Worm (Caenorhabditis elegans) whole organism, young adult: ENCODE results near the gene Y39A1A.16.
A peak's percentile ranks its signal among the peaks of the same experiment; 100 is the strongest.

Source experiments
- F23B12.7 ChIP-seq: sonication (generic microtip); optimal IDR thresholded peaks from 2 replicates; lab custom pipeline; 2017; ENCODE audit warnings: missing genetic modification characterization, mild to moderate bottlenecking, missing compliant biosample characterization, antibody characterized with exemption, moderate library complexity; ENCODE audit not compliant: insufficient read depth
- F33H1.4 ChIP-seq: fragments of 200-800 bp; sonication (Bioruptor generic); IDR thresholded peaks from 2 replicates; pipeline ENCODE4 v1.3.6; 2022; ENCODE audit warnings: missing genetic modification reagents, missing genetic modification characterization, missing compliant biosample characterization
- F37B4.10 ChIP-seq: fragments of 200-800 bp; sonication (Bioruptor generic); IDR thresholded peaks from 2 replicates; pipeline ENCODE4 v1.3.6; 2022; ENCODE audit warnings: missing genetic modification characterization, missing compliant biosample characterization
- F39B2.1 ChIP-seq: fragments of 200-800 bp; sonication (Bioruptor generic); IDR thresholded peaks from 2 replicates; pipeline ENCODE4 v1.3.6; 2022; ENCODE audit warnings: missing genetic modification reagents, missing genetic modification characterization, missing compliant biosample characterization
- F49E8.2 ChIP-seq: sonication (generic microtip); optimal IDR thresholded peaks from 3 replicates; lab custom pipeline; 2017; ENCODE audit warnings: missing genetic modification characterization, mild to moderate bottlenecking, missing compliant biosample characterization, antibody characterized with exemption, moderate library complexity; ENCODE audit not compliant: insufficient read depth
- F52B5.7 ChIP-seq: sonication (generic microtip); optimal IDR thresholded peaks from 2 replicates; lab custom pipeline; 2016; ENCODE audit warnings: mild to moderate bottlenecking, missing genetic modification characterization, missing compliant biosample characterization
- K12H6.12 ChIP-seq: fragments of 200-800 bp; sonication (Bioruptor generic); optimal IDR thresholded peaks from 2 replicates; lab custom pipeline; 2018; ENCODE audit warnings: mild to moderate bottlenecking, missing genetic modification characterization, missing compliant biosample characterization
- T26A5.8 ChIP-seq: sonication (generic microtip); optimal IDR thresholded peaks from 2 replicates; lab custom pipeline; 2016; ENCODE audit warnings: missing genetic modification characterization, missing compliant biosample characterization
- Y95B8A.8 ChIP-seq: fragments of 200-800 bp; sonication (Bioruptor generic); IDR thresholded peaks from 2 replicates; pipeline ENCODE4 v1.3.6; 2022; ENCODE audit warnings: missing genetic modification reagents, missing genetic modification characterization, missing compliant biosample characterization
- ZK185.1 ChIP-seq: sonication (generic microtip); optimal IDR thresholded peaks from 2 replicates; lab custom pipeline; 2016; ENCODE audit warnings: mild to moderate bottlenecking, missing genetic modification characterization, missing compliant biosample characterization; ENCODE audit not compliant: poor library complexity, severe bottlenecking
- ama-1 ChIP-seq, 3 experiments: fragments of 150-350 bp in 1 of 3; sonication (generic microtip) in 2 of 3; optimal IDR thresholded peaks; 2 replicates each; lab custom pipeline; 2014 to 2018; ENCODE audit warnings: missing biosample characterization in 2 of 3, missing genetic modification characterization in 2 of 3, missing genetic modification reagents in 2 of 3
- atf-7 ChIP-seq: sonication (generic microtip); optimal IDR thresholded peaks from 2 replicates; lab custom pipeline; 2017; ENCODE audit warnings: mild to moderate bottlenecking, missing genetic modification characterization, missing compliant biosample characterization
- athp-1 ChIP-seq: sonication (generic microtip); optimal IDR thresholded peaks from 2 replicates; lab custom pipeline; 2017; ENCODE audit warnings: mild to moderate bottlenecking, missing genetic modification characterization, missing compliant biosample characterization
- attf-6 ChIP-seq: fragments of 200-800 bp; sonication (Bioruptor generic); IDR thresholded peaks from 2 replicates; pipeline ENCODE4 v1.3.6; 2022; ENCODE audit warnings: missing genetic modification reagents, missing genetic modification characterization, missing compliant biosample characterization
- ccch-3 ChIP-seq: fragments of 200-800 bp; sonication (Bioruptor generic); optimal IDR thresholded peaks from 2 replicates; lab custom pipeline; 2018; ENCODE audit warnings: mild to moderate bottlenecking, missing genetic modification characterization, missing compliant biosample characterization
- cebp-1 ChIP-seq, 2 experiments: fragments of 200-800 bp in 1 of 2; sonication (Bioruptor generic) in 1 of 2; sonication (generic microtip) in 1 of 2; IDR thresholded peaks in 1 of 2; optimal IDR thresholded peaks in 1 of 2; 2 replicates each; pipeline versions ENCODE4 v1.3.6 to Lab custom; 2017 to 2022; ENCODE audit warnings: missing compliant biosample characterization in 2 of 2, missing genetic modification characterization in 2 of 2, mild to moderate bottlenecking in 1 of 2, missing genetic modification reagents in 1 of 2, moderate library complexity in 1 of 2
- ceh-100 ChIP-seq: fragments of 200-800 bp; sonication (Bioruptor generic); IDR thresholded peaks from 2 replicates; pipeline ENCODE4 v1.3.6; 2022; ENCODE audit warnings: missing genetic modification reagents, missing genetic modification characterization, missing compliant biosample characterization
- ceh-27 ChIP-seq: fragments of 200-800 bp; sonication (Bioruptor generic); optimal IDR thresholded peaks from 2 replicates; lab custom pipeline; 2018; ENCODE audit warnings: mild to moderate bottlenecking, missing genetic modification characterization, moderate library complexity, missing compliant biosample characterization
- ceh-91 ChIP-seq: fragments of 200-800 bp; sonication (Bioruptor generic); IDR thresholded peaks from 2 replicates; pipeline ENCODE4 v1.3.6; 2022; ENCODE audit warnings: missing genetic modification reagents, missing genetic modification characterization, missing compliant biosample characterization
- chd-7 ChIP-seq: sonication (generic microtip); optimal IDR thresholded peaks from 2 replicates; lab custom pipeline; 2016; ENCODE audit warnings: mild to moderate bottlenecking, missing genetic modification characterization, moderate library complexity, missing compliant biosample characterization
- dox-1 ChIP-seq: fragments of 200-800 bp; sonication (Bioruptor generic); IDR thresholded peaks from 2 replicates; pipeline ENCODE4 v1.3.6; 2022; ENCODE audit warnings: missing genetic modification reagents, missing genetic modification characterization, missing compliant biosample characterization
- egl-18 ChIP-seq: fragments of 200-800 bp; sonication (Bioruptor generic); IDR thresholded peaks from 2 replicates; pipeline ENCODE4 v1.3.6; 2022; ENCODE audit warnings: missing genetic modification reagents, missing genetic modification characterization, missing compliant biosample characterization
- egl-44 ChIP-seq: fragments of 200-800 bp; sonication (Bioruptor generic); IDR thresholded peaks from 2 replicates; pipeline ENCODE4 v1.3.6; 2022; ENCODE audit warnings: missing genetic modification reagents, missing genetic modification characterization, missing compliant biosample characterization
- egrh-3 ChIP-seq: fragments of 200-800 bp; sonication (Bioruptor generic); IDR thresholded peaks from 2 replicates; pipeline ENCODE4 v1.3.6; 2022; ENCODE audit warnings: missing genetic modification reagents, missing genetic modification characterization, missing compliant biosample characterization
- gei-17 ChIP-seq: fragments of 200-800 bp; sonication (Bioruptor generic); optimal IDR thresholded peaks from 2 replicates; lab custom pipeline; 2018; ENCODE audit warnings: mild to moderate bottlenecking, missing genetic modification characterization, missing compliant biosample characterization
- let-526 ChIP-seq: fragments of 200-800 bp; sonication (Bioruptor generic); IDR thresholded peaks from 2 replicates; pipeline ENCODE4 v1.3.6; 2022; ENCODE audit warnings: missing genetic modification reagents, missing genetic modification characterization, missing compliant biosample characterization
- let-607 ChIP-seq, 2 experiments: fragments of 200-800 bp in 1 of 2; sonication (Bioruptor generic) in 1 of 2; sonication (generic microtip) in 1 of 2; optimal IDR thresholded peaks; 2 replicates each; lab custom pipeline; 2016 to 2018; ENCODE audit warnings: mild to moderate bottlenecking in 2 of 2, missing compliant biosample characterization in 2 of 2, missing genetic modification characterization in 2 of 2, moderate library complexity in 2 of 2, missing genotype in 1 of 2
- lin-26 ChIP-seq: fragments of 200-800 bp; sonication (Bioruptor generic); IDR thresholded peaks from 2 replicates; pipeline ENCODE4 v1.3.6; 2022; ENCODE audit warnings: missing genetic modification reagents, missing genetic modification characterization, missing compliant biosample characterization
- lin-35 ChIP-seq, 3 experiments: fragments of 150-350 bp in 2 of 3; sonication (generic microtip) in 1 of 3; optimal IDR thresholded peaks; 2 replicates each; lab custom pipeline; 2014 to 2018; ENCODE audit warnings: missing biosample characterization in 3 of 3, missing genetic modification characterization in 3 of 3, missing genetic modification reagents in 3 of 3
- lin-54 ChIP-seq: fragments of 200-800 bp; sonication (Bioruptor generic); optimal IDR thresholded peaks from 2 replicates; lab custom pipeline; 2018; ENCODE audit warnings: mild to moderate bottlenecking, missing genetic modification characterization, missing compliant biosample characterization
- lir-1 ChIP-seq: fragments of 200-800 bp; sonication (Bioruptor generic); conservative IDR thresholded peaks from 2 replicates; pipeline ENCODE4 v1.3.6; 2022; ENCODE audit warnings: missing genetic modification reagents, missing genetic modification characterization, missing compliant biosample characterization
- lsl-1 ChIP-seq: fragments of 200-800 bp; sonication (Bioruptor generic); optimal IDR thresholded peaks from 2 replicates; lab custom pipeline; 2018; ENCODE audit warnings: mild to moderate bottlenecking, missing genetic modification characterization, moderate library complexity, missing compliant biosample characterization
- lsy-27 ChIP-seq: sonication (generic microtip); optimal IDR thresholded peaks from 2 replicates; lab custom pipeline; 2017; ENCODE audit warnings: missing genetic modification characterization, mild to moderate bottlenecking, missing compliant biosample characterization, antibody characterized with exemption, missing genotype, borderline replicate concordance; ENCODE audit not compliant: insufficient read depth
- madf-10 ChIP-seq: sonication (generic microtip); optimal IDR thresholded peaks from 2 replicates; lab custom pipeline; 2016; ENCODE audit warnings: mild to moderate bottlenecking, missing genetic modification characterization, missing compliant biosample characterization
- madf-6 ChIP-seq: fragments of 200-800 bp; sonication (Bioruptor generic); IDR thresholded peaks from 2 replicates; pipeline ENCODE4 v1.3.6; 2022; ENCODE audit warnings: missing genetic modification reagents, missing genetic modification characterization, missing compliant biosample characterization
- madf-8 ChIP-seq: fragments of 200-800 bp; sonication (Bioruptor generic); conservative IDR thresholded peaks from 2 replicates; pipeline ENCODE4 v1.3.6; 2022; ENCODE audit warnings: missing genetic modification reagents, missing genetic modification characterization, missing compliant biosample characterization
- mcd-1 ChIP-seq: fragments of 200-800 bp; sonication (Bioruptor generic); IDR thresholded peaks from 2 replicates; pipeline ENCODE4 v1.3.6; 2022; ENCODE audit warnings: missing genetic modification reagents, missing genetic modification characterization, missing compliant biosample characterization
- nfya-1 ChIP-seq: sonication (generic microtip); optimal IDR thresholded peaks from 2 replicates; lab custom pipeline; 2017; ENCODE audit warnings: antibody characterized with exemption, missing compliant biosample characterization, missing genetic modification characterization, borderline replicate concordance; ENCODE audit not compliant: insufficient read depth
- nhr-80 ChIP-seq: sonication (generic microtip); optimal IDR thresholded peaks from 2 replicates; lab custom pipeline; 2016; ENCODE audit warnings: missing genetic modification characterization, missing compliant biosample characterization
- pbrm-1 ChIP-seq: fragments of 200-800 bp; sonication (Bioruptor generic); IDR thresholded peaks from 2 replicates; pipeline ENCODE4 v1.3.6; 2022; ENCODE audit warnings: missing genetic modification reagents, missing genetic modification characterization, missing compliant biosample characterization
- snpc-4 ChIP-seq, 5 experiments: fragments of 150-350 bp in 1 of 5; sonication (generic microtip) in 4 of 5; optimal IDR thresholded peaks; 2 replicates each; lab custom pipeline; 2014 to 2018; ENCODE audit warnings: missing genetic modification characterization in 5 of 5, missing biosample characterization in 3 of 5, antibody characterized with exemption in 2 of 5, mild to moderate bottlenecking in 2 of 5, missing compliant biosample characterization in 2 of 5, missing genotype in 2 of 5, moderate library complexity in 2 of 5, missing genetic modification reagents in 1 of 5
- somi-1 ChIP-seq: fragments of 200-800 bp; sonication (Bioruptor generic); optimal IDR thresholded peaks from 2 replicates; lab custom pipeline; 2018; ENCODE audit warnings: mild to moderate bottlenecking, missing genetic modification characterization, missing compliant biosample characterization
- zfh-2 ChIP-seq: fragments of 200-800 bp; sonication (Bioruptor generic); conservative IDR thresholded peaks from 2 replicates; pipeline ENCODE4 v1.3.6; 2022; ENCODE audit warnings: missing genetic modification reagents, missing genetic modification characterization, missing compliant biosample characterization
- ztf-22 ChIP-seq: fragments of 200-800 bp; sonication (Bioruptor generic); optimal IDR thresholded peaks from 2 replicates; lab custom pipeline; 2018; ENCODE audit warnings: mild to moderate bottlenecking, missing genetic modification characterization, moderate library complexity, missing compliant biosample characterization
- ztf-26 ChIP-seq: sonication (generic microtip); optimal IDR thresholded peaks from 2 replicates; lab custom pipeline; 2017; ENCODE audit warnings: missing genetic modification characterization, missing compliant biosample characterization

Gene Y39A1A.16

DNA sequence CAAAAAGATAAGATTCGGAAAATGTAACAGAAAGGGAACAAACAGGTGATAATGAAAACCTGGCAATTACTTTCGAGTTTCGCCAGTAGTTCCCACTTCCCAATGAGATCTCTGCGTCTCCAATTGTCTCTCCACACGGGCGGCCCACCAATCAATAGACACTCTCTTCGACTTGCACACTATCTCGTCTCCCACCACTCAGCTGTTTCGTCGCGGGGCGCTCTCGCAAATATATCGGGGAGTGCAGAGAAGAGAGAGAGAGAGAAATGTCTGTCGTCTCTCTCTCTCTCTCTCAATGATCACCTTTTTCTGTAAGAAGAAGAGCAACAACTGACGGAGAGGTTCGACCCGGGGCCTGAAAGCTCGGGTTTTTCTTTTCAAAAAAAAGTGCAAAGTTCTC lies 41.1 kb downstream of the Y39A1A.16 start (continued):
- peak; percentile 19 to 58 for TF ChIP-seq let-607 (tag; optimal IDR thresholded peaks at IDR 0.05; lab: Kevin White, UChicago)
- peak; percentile 59; the same call in 1 of the 2 replicates for TF ChIP-seq egl-44 (GFP tag; lab: Robert Waterston, UW)
- peak; percentile 72 for TF ChIP-seq mcd-1 (GFP tag; lab: Robert Waterston, UW)
- TF ChIP-seq nhr-80 (tag; lab: Kevin White, UChicago): peak; percentile 95
- peak; percentile 52; the same call in 1 of the 2 replicates for TF ChIP-seq cebp-1 (GFP tag; IDR thresholded peaks at IDR 0.05; lab: Robert Waterston, UW)
- peak; percentile 84 for TF ChIP-seq cebp-1 (tag; optimal IDR thresholded peaks at IDR 0.05; lab: Kevin White, UChicago)
- TF ChIP-seq K12H6.12: peak; percentile 72
- peak; percentile 83 for TF ChIP-seq somi-1 (GFP tag; lab: Kevin White, UChicago)
- TF ChIP-seq attf-6 (GFP tag; lab: Robert Waterston, UW): no peak
- TF ChIP-seq gei-17 (GFP tag; lab: Kevin White, UChicago): peak; percentile 37
- peak; percentile 42 for TF ChIP-seq ZK185.1 (tag; lab: Kevin White, UChicago)
- 0 out of 2 replicates have a peak, but pooled peaks have one; percentile 12 for TF ChIP-seq egrh-3
- no peak for TF ChIP-seq F39B2.1 (GFP tag; lab: Robert Waterston, UW)
- TF ChIP-seq lin-54 (GFP tag; lab: Kevin White, UChicago): peak; percentile 62
- peak; percentile 59 for TF ChIP-seq ztf-26 (tag; lab: Kevin White, UChicago)
- TF ChIP-seq Y95B8A.8 (GFP tag; lab: Robert Waterston, UW): 0 out of 2 replicates have a peak, but pooled peaks have one; percentile 25
- peak; percentile 80 for TF ChIP-seq atf-7
- no peak for TF ChIP-seq let-526 (GFP tag; lab: Robert Waterston, UW)
- TF ChIP-seq athp-1 (tag; lab: Kevin White, UChicago): peak; percentile 46
- no peak for TF ChIP-seq ceh-91 (GFP tag; lab: Robert Waterston, UW)
- TF ChIP-seq lin-26 (GFP tag; lab: Robert Waterston, UW): peak; percentile 73
- TF ChIP-seq madf-10 (tag; lab: Kevin White, UChicago): peak; percentile 10
- peak; percentile 18 for TF ChIP-seq F52B5.7 (tag; lab: Kevin White, UChicago)
- no peak for TF ChIP-seq nfya-1
- TF ChIP-seq F49E8.2 (tag; lab: Kevin White, UChicago): no peak
- peak; percentile 36 for TF ChIP-seq lsl-1 (GFP tag; lab: Kevin White, UChicago)
- peak; percentile 79 for TF ChIP-seq pbrm-1
- peak; percentile 83 for TF ChIP-seq chd-7 (tag; lab: Kevin White, UChicago)
- peak; percentile 88 for TF ChIP-seq dox-1 (GFP tag; lab: Robert Waterston, UW)
- TF ChIP-seq ceh-27 (GFP tag; lab: Kevin White, UChicago): peak; percentile 72
- peak; percentile 54 for TF ChIP-seq ztf-22
- 0 out of 2 replicates have a peak, but pooled peaks have one; percentile 32 for TF ChIP-seq ceh-100 (GFP tag; lab: Robert Waterston, UW)
- TF ChIP-seq lin-35 (GFP tag; optimal IDR thresholded peaks at IDR 0.05; lab: Kevin White, UChicago): peak in 1 of 3 experiments; percentile 63
- peak; percentile 41 for TF ChIP-seq lir-1 (GFP tag; lab: Robert Waterston, UW)
- TF ChIP-seq zfh-2 (GFP tag; lab: Robert Waterston, UW): peak; percentile 95
- TF ChIP-seq F23B12.7 (tag; lab: Kevin White, UChicago): no peak
- TF ChIP-seq, all 124 proteins: peak for 47

DNA sequence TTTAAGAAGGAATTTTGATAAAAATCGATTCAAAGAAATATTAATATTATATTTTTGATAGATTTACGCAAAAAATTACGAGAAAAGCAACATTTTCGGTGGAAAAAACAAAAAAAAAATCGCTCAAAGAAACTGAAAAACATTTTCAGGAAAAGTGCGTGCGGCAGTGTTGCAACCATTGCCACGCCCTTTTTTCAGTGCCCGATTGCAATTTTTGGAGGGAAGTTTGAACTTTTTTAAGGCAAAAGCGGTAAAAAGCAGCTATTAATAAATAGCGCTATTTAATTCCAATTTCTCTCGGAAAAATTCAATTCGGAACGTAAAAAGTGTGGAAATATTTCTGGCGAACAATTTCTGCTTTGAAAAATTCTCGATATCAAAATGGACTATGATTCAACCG lies 42.0 kb downstream of the Y39A1A.16 start:
- TF ChIP-seq ccch-3 (GFP tag; lab: Kevin White, UChicago) (no peak), F39B2.1 (GFP tag; lab: Robert Waterston, UW) (no peak), snpc-4 (GFP tag; optimal IDR thresholded peaks at IDR 0.05; lab: Kevin White, UChicago) (no peak), snpc-4 (tag; optimal IDR thresholded peaks at IDR 0.05; lab: Kevin White, UChicago) (no peak), madf-6 (no peak), F37B4.10 (no peak), egl-18 (no peak), T26A5.8 (no peak), ceh-100 (GFP tag; lab: Robert Waterston, UW) (peak; percentile 35; the same call in 1 of the 2 replicates), madf-8 (GFP tag; lab: Robert Waterston, UW) (no peak), F33H1.4 (GFP tag; lab: Robert Waterston, UW) (0 out of 2 replicates have a peak, but pooled peaks have one; percentile 7), egl-44 (GFP tag; lab: Robert Waterston, UW) (no peak), lsy-27 (no peak), ama-1 (optimal IDR thresholded peaks at IDR 0.05; lab: Kevin White, UChicago) (no peak), ama-1 (GFP tag; optimal IDR thresholded peaks at IDR 0.05; lab: Kevin White, UChicago) (no peak)
